Worm (Caenorhabditis elegans) whole organism, L4/young adult: ENCODE data around the gene fbxb-17.
"Not testable (repeated sequence)": the region's sequence is repeated elsewhere in the genome, so short reads cannot be mapped to it uniquely, and the experiment has no call there.

Experiments
- W03F9.2 ChIP-seq: fragments of 150-350 bp; optimal IDR thresholded peaks from 2 replicates; lab custom pipeline; 2014; ENCODE audit warnings: missing biosample characterization, missing genetic modification characterization
- dao-5 ChIP-seq: sonication (generic microtip); optimal IDR thresholded peaks from 2 replicates; lab custom pipeline; 2016; ENCODE audit warnings: missing genotype, missing genetic modification characterization, moderate library complexity, missing compliant biosample characterization
- him-1 ChIP-seq: sonication (generic microtip); optimal IDR thresholded peaks from 2 replicates; lab custom pipeline; 2016; ENCODE audit warnings: missing genotype, missing genetic modification reagents, missing genetic modification characterization, missing compliant biosample characterization

The fbxb-17 gene

DNA sequence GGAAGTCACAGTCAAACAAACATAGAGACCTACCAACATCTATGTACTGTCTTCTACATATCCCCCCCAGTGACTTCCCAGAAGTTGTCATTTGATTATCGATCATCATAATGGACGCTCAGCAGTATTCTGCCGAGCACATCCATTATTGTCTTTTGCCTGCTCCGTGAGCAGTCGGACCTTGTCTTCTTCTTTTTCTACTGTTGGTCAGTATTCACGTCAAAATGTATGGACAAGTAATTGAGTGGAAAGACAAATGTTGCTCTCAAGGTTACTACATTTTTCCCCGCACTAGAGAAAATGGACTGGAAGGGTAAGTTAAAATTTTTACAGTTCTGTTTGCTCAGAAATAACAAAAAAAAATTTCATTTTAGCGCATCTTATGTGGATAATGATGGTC lies 21.3 kb upstream of the fbxb-17 start, which contains the start of gene btb-12:
btb-12 (plus strand) TSS at position 301 of the 400 bp plus-strand sequence.
- TF ChIP-seq him-1 (tag; lab: Kevin White, UChicago) = no peak
- no peak for TF ChIP-seq dao-5 (tag; lab: Kevin White, UChicago)
- TF ChIP-seq W03F9.2 (tag; lab: Kevin White, UChicago) = no peak

DNA sequence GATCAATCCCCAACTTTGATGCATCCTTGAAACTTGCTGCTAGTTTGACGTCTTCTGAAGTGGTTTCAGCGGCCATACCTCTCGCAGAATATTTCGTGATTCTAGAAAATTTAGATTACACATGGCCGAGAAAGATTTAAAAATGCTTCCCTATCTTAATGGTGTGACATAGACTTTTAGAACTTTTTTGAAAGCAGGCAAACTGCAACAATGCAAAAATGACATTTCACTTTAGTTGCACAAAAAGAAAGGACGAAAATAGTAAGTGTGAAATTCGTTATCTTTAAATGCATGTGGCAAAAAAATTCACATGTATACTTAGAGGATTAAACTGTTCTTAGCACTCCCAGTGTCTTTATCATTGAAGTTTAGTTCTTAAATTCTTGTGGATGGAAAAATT lies 19.0 kb upstream of the fbxb-17 start, which contains the start of gene ZC204.12:
ZC204.12 (minus strand) TSS at position 101 of the 400 bp plus-strand sequence.
- TF ChIP-seq W03F9.2 (tag; lab: Kevin White, UChicago) (no peak), dao-5 (tag; lab: Kevin White, UChicago) (no peak), him-1 (tag; lab: Kevin White, UChicago) (no peak)

DNA sequence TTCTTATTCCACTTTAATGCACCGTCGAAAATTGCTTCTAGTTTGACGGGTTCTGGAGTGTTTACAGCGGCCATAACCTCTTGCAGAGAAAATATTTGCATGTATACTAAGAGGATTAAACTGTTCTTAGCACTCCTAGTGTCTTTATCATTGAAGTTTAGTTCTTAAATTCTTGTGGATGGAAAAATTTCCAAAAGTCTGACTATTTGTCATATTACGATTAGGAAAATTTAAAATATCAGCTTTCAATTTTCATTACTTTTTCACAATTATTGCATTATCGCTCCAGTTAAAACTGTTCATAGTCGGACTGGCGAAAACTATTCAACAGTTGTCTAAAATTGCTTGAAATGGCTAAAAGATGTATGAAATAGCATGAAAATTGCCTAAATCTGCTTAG lies 15.3 kb upstream of the fbxb-17 start, which contains the start of gene ZC204.13:
ZC204.13 (minus strand) TSS at position 101 of the 400 bp plus-strand sequence.
- TF ChIP-seq W03F9.2, him-1, dao-5 (tag; lab: Kevin White, UChicago): not testable (repeated sequence)

DNA sequence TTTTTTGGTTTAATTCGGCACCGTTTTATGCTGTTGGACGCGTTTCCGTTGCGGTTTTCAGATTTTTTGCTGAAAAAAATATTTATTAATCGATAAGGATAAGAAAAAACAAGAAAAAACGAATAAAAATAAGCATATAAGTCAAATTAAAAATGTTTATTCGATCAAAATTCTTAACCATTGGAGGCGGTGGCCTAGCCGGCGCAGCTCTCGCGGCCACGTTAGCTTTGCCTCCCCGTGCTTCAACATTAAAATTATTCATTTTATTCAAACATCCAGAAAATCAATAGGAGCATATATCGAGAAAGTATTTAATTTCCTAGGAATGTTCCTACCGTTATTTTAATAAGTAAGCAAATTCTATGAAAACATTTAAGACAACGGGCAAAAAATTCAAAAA lies 13.3 kb upstream of the fbxb-17 start, which contains the start of gene ZC204.14:
ZC204.14 (minus strand) TSS at position 69 of the 400 bp plus-strand sequence.
- TF ChIP-seq him-1 (tag; lab: Kevin White, UChicago) (no peak), dao-5 (tag; lab: Kevin White, UChicago) (no peak), W03F9.2 (tag; lab: Kevin White, UChicago) (no peak)

DNA sequence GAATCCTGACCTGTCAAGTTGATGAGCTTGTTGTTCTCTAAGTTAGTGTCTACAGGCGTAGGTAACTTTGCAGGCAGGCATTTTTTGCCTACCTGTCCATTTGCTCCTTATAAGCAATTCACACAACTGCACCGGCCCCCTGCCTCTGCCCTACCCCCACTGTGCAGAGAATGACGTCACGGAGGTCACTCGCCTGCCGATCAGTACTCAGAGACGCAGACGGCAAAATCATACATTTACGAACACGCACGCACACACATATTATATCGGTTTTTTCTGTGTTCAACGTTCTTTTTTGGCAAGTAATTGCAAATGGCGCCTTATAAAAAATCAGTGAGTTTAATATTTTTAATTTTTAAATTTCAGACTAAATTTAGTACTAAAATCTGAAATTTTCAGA lies 12.7 kb upstream of the fbxb-17 start, which contains the start of gene duxl-1:
duxl-1 (plus strand) TSS at position 184 of the 400 bp plus-strand sequence.
- TF ChIP-seq dao-5 (tag; lab: Kevin White, UChicago) = no peak
- no peak for TF ChIP-seq W03F9.2 (tag; lab: Kevin White, UChicago)
- TF ChIP-seq him-1 (tag; lab: Kevin White, UChicago) = no peak

DNA sequence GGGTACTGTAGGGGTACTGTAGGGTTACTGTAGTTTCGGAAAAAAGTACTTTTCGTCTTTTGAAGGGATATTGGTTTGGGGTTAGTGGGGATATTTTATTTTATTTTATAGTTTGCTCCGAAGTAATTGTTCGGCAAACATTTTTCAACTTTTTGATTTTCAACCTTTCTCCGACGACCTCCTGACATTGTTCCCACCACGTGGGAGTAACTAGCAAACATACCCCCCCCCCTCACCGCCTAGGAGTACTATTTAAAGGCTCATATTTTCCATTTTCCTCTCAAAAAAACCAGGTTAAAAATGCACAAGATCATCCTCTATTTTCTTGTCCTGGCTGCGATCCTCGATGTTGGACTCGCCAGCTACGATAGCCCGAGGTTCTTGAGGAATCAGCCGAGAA lies 10.2 kb upstream of the fbxb-17 start, which contains the start of gene srlf-29:
srlf-29 (plus strand) TSS at position 301 of the 400 bp plus-strand sequence.
- TF ChIP-seq W03F9.2 (tag; lab: Kevin White, UChicago) (no peak), him-1 (tag; lab: Kevin White, UChicago) (no peak), dao-5 (tag; lab: Kevin White, UChicago) (no peak)

DNA sequence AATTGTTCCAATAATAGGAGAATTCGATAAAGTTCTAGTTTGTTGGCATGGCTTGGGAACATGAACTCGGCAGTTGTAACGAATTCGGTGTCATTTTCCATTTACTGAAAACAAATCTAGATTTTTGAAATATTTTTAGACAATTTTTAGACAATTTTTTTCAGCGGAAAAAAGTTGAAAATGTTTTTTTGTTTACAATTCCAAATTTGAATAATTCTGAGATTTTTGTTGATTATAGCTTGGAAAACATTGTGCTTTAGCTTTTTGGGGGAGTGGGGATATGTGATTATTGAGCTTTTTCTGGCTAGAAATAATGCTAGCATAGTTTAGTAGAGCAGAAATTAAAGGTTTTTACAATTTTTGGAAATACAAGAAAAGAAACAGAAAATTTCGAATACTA lies 7.3 kb upstream of the fbxb-17 start, which contains the start of gene srw-97:
srw-97 (minus strand) TSS at position 101 of the 400 bp plus-strand sequence.
- TF ChIP-seq him-1 (tag; lab: Kevin White, UChicago) = no peak
- no peak for TF ChIP-seq W03F9.2 (tag; lab: Kevin White, UChicago)
- no peak for TF ChIP-seq dao-5 (tag; lab: Kevin White, UChicago)

DNA sequence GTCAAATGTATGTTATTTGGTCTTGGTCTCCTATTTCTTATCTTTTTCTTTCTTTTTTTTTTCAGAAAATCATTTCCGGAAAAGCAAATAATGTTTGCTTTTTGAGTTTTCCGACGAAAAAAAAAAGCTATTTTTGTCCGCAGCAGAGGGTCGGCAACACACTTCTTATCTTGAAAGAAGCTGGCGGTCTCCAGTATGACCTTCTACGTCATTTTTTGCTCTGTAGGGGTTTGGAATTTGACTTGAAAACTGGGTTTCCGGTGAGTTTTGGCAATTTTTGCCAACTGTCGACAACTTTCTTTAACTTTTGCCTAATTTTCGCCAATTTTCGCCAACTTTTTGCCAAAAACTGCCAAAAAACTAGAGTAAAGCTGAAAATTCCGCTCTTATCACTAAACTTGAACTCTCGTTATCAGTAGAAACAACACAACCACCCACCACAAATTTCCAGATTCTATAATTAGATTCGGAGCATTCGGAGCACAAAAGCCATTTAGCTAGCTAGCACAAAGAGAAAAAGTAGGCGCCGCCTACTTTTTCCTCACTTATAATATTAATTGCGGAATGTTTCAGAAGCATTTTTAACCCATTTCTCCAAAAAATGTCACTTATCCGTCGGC lies 5.8 kb upstream of the fbxb-17 start, which contains the start of gene nhx-6:
nhx-6 (plus strand) TSS at position 570 of the 620 bp plus-strand sequence.
- TF ChIP-seq him-1 (tag; lab: Kevin White, UChicago) (no peak), W03F9.2 (tag; lab: Kevin White, UChicago) (no peak), dao-5 (tag; lab: Kevin White, UChicago) (no peak)

DNA sequence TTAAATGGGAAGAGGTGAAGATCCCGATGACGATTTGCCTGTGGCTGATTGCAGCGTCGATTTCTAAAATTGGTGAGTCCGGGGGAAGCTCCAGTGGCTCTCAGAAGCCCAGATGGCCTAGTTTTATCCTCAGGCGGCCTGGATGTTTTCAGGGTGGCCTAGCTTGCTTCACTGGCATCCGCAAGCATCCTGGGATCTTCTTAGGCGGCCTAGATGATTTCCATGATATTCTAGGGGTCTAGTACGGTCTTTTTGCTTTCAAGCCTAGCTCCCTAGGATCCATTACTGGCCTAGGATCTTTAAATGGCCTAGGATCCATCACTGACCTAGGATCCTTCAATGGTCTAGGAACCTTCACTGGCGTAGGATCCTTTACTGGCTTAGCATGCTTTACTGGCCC lies 5.2 kb upstream of the fbxb-17 start:
- TF ChIP-seq him-1 (tag; lab: Kevin White, UChicago) = no peak

DNA sequence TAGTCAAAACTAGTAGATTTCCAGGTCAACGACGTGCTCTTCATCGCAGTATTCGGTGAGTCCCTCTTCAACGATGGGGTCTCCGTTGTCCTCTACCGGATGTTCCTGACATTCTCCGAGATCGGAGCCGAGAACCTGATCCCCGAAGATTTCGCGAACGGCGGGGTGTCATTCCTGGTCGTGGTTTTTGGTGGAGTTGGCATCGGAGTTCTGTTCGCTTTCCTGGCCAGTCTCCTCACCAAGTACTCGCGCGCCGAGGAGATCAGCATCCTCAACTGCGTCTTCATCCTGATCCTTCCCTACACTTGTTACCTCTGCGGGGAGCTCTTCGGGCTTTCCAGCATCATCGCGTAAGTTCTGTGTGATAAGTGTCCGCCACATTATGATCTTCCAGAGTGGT lies 3.5 kb upstream of the fbxb-17 start:
- TF ChIP-seq him-1 (tag; lab: Kevin White, UChicago) (no peak), dao-5 (tag; lab: Kevin White, UChicago) (no peak), W03F9.2 (tag; lab: Kevin White, UChicago) (no peak)

DNA sequence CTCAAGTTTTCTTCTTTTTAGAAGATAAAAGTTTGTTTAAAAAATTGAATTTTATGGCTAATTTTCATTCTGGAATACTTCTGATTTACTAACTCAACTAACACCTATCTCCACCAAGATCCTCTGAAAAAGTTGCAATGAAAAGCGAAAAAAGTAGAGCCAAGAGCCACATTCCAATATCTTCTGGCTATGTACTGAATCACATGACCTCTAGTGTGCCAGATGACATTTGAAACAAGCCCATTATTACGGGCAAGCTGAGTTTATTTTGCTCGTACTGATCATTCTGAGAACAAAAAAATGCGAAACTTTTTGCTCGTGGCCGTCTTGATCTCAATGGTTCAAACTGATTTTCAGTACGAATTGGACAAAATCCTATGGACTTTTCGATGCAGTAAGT lies 2.9 kb downstream of the fbxb-17 start, which contains the start of gene irld-36:
irld-36 (plus strand) TSS at position 301 of the 400 bp plus-strand sequence.
- TF ChIP-seq dao-5 (tag; lab: Kevin White, UChicago) (no peak), W03F9.2 (tag; lab: Kevin White, UChicago) (no peak), him-1 (tag; lab: Kevin White, UChicago) (no peak)

DNA sequence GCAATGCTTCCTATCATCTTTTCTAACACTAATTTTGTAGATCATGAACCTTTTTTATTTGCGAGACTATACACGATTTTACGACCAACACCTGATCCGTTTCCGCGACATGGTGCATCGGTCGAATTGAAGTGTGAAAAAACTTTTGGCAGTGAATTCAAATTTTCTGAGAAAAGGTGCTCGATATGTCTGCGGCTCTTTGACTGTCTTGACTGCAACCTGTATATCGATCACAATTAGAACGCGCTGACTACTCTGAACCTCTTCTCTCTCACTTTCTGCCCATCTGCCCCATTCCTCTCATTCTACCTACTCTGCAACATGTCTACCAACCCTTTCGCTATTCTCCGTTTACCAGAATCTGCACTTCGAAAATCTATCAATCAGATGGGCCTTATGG lies 6.0 kb downstream of the fbxb-17 start, which contains the start of gene fbxb-26:
fbxb-26 (plus strand) TSS at position 301 of the 400 bp plus-strand sequence.
- no peak for TF ChIP-seq him-1 (tag; lab: Kevin White, UChicago)

DNA sequence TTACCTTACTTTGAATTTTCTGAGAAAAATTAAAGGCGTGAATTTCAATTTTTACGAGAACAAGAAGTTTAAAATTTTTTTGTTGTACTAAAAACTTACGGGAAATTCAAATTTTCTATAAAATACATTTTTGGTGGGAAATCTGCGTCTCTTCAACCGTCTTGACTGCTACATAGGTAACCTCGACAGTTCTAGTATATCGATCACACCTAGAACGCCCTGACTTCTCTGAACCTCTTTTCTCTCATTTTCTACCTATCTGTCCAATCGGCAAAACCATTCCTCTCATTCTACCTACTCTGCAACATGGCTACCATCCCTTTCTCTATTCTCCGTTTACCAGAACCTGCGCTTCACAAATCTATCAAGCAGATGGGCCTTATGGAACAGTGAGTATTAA lies 7.6 kb downstream of the fbxb-17 start, which contains the start of gene fbxb-25:
fbxb-25 (plus strand) TSS at position 301 of the 400 bp plus-strand sequence.
- TF ChIP-seq him-1 (tag; lab: Kevin White, UChicago) (no peak), W03F9.2 (tag; lab: Kevin White, UChicago) (no peak), dao-5 (tag; lab: Kevin White, UChicago) (no peak)
